Worm (Caenorhabditis elegans) whole organism, L1 larva: ENCODE results near the gene C01G5.9.
A peak's percentile ranks its signal among the peaks of the same experiment; 100 is the strongest.

Source experiments
- C16A3.4 ChIP-seq: fragments of 150-350 bp; optimal IDR thresholded peaks from 2 replicates; lab custom pipeline; 2014; ENCODE audit warnings: missing biosample characterization, missing genetic modification characterization
- F16B12.6 ChIP-seq: fragments of 150-350 bp; optimal IDR thresholded peaks from 2 replicates; lab custom pipeline; 2014; ENCODE audit warnings: missing biosample characterization, missing genetic modification characterization
- Y116A8C.19 ChIP-seq: sonication (generic microtip); optimal IDR thresholded peaks from 2 replicates; lab custom pipeline; 2016; ENCODE audit warnings: missing compliant biosample characterization, missing genetic modification characterization, borderline replicate concordance
- ama-1 ChIP-seq: fragments of 150-350 bp; optimal IDR thresholded peaks from 2 replicates; lab custom pipeline; 2014
- blmp-1 ChIP-seq: fragments of 150-350 bp; optimal IDR thresholded peaks from 2 replicates; lab custom pipeline; 2014; ENCODE audit warnings: missing biosample characterization, missing genetic modification characterization
- dpl-1 ChIP-seq, 3 experiments: fragments of 150-350 bp in 2 of 3; sonication (generic microtip) in 1 of 3; optimal IDR thresholded peaks; 2 replicates each; lab custom pipeline; 2014 to 2017; ENCODE audit warnings: missing biosample characterization in 3 of 3, missing genetic modification characterization in 3 of 3, missing genetic modification reagents in 3 of 3
- efl-1 ChIP-seq, 4 experiments: fragments of 150-350 bp; optimal IDR thresholded peaks in 3 of 4; peaks in 1 of 4; 1 replicate in 1 of 4; 2 replicates in 3 of 4; lab custom pipeline; 2014; ENCODE audit warnings: missing biosample characterization in 2 of 4, missing genetic modification characterization in 2 of 4, missing genetic modification reagents in 2 of 4
- egl-27 ChIP-seq, 2 experiments: fragments of 150-350 bp in 1 of 2; sonication (generic microtip); optimal IDR thresholded peaks; 3 replicates each; lab custom pipeline; 2017 to 2018; ENCODE audit warnings: missing biosample characterization in 2 of 2, missing genetic modification characterization in 2 of 2, missing genetic modification reagents in 2 of 2
- elt-3 ChIP-seq, 6 experiments: fragments of 150-350 bp in 1 of 6; sonication (generic microtip); optimal IDR thresholded peaks; 2 replicates each; lab custom pipeline; 2017 to 2018; ENCODE audit warnings: missing biosample characterization in 6 of 6, missing genetic modification characterization in 6 of 6, inconsistent platforms in 1 of 6
- ets-5 ChIP-seq: fragments of 200-800 bp; sonication (Bioruptor generic); IDR thresholded peaks from 2 replicates; pipeline ENCODE4 v1.3.6; 2022; ENCODE audit warnings: missing genetic modification characterization, missing compliant biosample characterization
- fkh-4 ChIP-seq: sonication (generic microtip); optimal IDR thresholded peaks from 2 replicates; lab custom pipeline; 2016; ENCODE audit warnings: missing compliant biosample characterization, missing genetic modification characterization, borderline replicate concordance
- fkh-8 ChIP-seq: sonication (generic microtip); optimal IDR thresholded peaks from 2 replicates; lab custom pipeline; 2016; ENCODE audit warnings: mild to moderate bottlenecking, missing genetic modification characterization, missing compliant biosample characterization
- hlh-4 ChIP-seq: sonication (generic microtip); optimal IDR thresholded peaks from 2 replicates; lab custom pipeline; 2016; ENCODE audit warnings: mild to moderate bottlenecking, missing genetic modification characterization, missing compliant biosample characterization
- hpl-2 ChIP-seq: fragments of 150-350 bp; optimal IDR thresholded peaks from 2 replicates; lab custom pipeline; 2014; ENCODE audit warnings: missing biosample characterization, missing genetic modification reagents, missing genetic modification characterization
- irx-1 ChIP-seq: sonication (generic microtip); optimal IDR thresholded peaks from 2 replicates; lab custom pipeline; 2016; ENCODE audit warnings: missing genetic modification characterization, missing compliant biosample characterization
- isw-1 ChIP-seq: fragments of 200-800 bp; sonication (Bioruptor generic); IDR thresholded peaks from 2 replicates; pipeline ENCODE4 v1.3.6; 2022; ENCODE audit warnings: missing genetic modification characterization, missing compliant biosample characterization
- jun-1 ChIP-seq: fragments of 150-350 bp; optimal IDR thresholded peaks from 2 replicates; lab custom pipeline; 2014; ENCODE audit warnings: missing biosample characterization, missing genetic modification reagents, missing genetic modification characterization
- lin-13 ChIP-seq: fragments of 150-350 bp; optimal IDR thresholded peaks from 2 replicates; lab custom pipeline; 2014; ENCODE audit warnings: missing biosample characterization, missing genetic modification reagents, missing genetic modification characterization
- lin-14 ChIP-seq: fragments of 200-800 bp; sonication (Bioruptor generic); optimal IDR thresholded peaks from 2 replicates; lab custom pipeline; 2018; ENCODE audit warnings: mild to moderate bottlenecking, missing genetic modification characterization, moderate library complexity, missing compliant biosample characterization
- lin-35 ChIP-seq, 2 experiments: fragments of 150-350 bp; optimal IDR thresholded peaks; 2 replicates each; lab custom pipeline; 2014; ENCODE audit warnings: missing biosample characterization in 2 of 2, missing genetic modification characterization in 2 of 2, missing genetic modification reagents in 2 of 2
- lin-39 ChIP-seq: fragments of 150-350 bp; optimal IDR thresholded peaks from 2 replicates; lab custom pipeline; 2014; ENCODE audit warnings: missing biosample characterization, missing genetic modification reagents, missing genetic modification characterization
- lsy-2 ChIP-seq, 2 experiments: fragments of 150-350 bp; optimal IDR thresholded peaks; 2 replicates each; lab custom pipeline; 2014; ENCODE audit warnings: missing biosample characterization in 2 of 2, missing genetic modification characterization in 2 of 2
- mab-9 ChIP-seq: fragments of 200-800 bp; sonication (Bioruptor generic); IDR thresholded peaks from 2 replicates; pipeline ENCODE4 v1.3.6; 2022; ENCODE audit warnings: missing genetic modification reagents, missing genetic modification characterization, missing compliant biosample characterization
- mdl-1 ChIP-seq, 2 experiments: fragments of 150-350 bp; optimal IDR thresholded peaks; 2 replicates each; lab custom pipeline; 2014 to 2017; ENCODE audit warnings: missing biosample characterization in 2 of 2, missing genetic modification characterization in 2 of 2, inconsistent platforms in 1 of 2
- mef-2 ChIP-seq: fragments of 150-350 bp; optimal IDR thresholded peaks from 2 replicates; lab custom pipeline; 2014; ENCODE audit warnings: missing biosample characterization, missing genetic modification characterization
- mep-1 ChIP-seq: fragments of 150-350 bp; optimal IDR thresholded peaks from 2 replicates; lab custom pipeline; 2014; ENCODE audit warnings: missing biosample characterization, missing genetic modification characterization
- nhr-11 ChIP-seq: fragments of 150-350 bp; optimal IDR thresholded peaks from 2 replicates; lab custom pipeline; 2014; ENCODE audit warnings: missing biosample characterization, missing genetic modification characterization
- nhr-12 ChIP-seq: sonication (generic microtip); optimal IDR thresholded peaks from 2 replicates; lab custom pipeline; 2017; ENCODE audit warnings: missing biosample characterization, missing genetic modification characterization
- nhr-19 ChIP-seq: fragments of 200-800 bp; sonication (Bioruptor generic); conservative IDR thresholded peaks from 2 replicates; pipeline ENCODE4 v1.3.6; 2022; ENCODE audit warnings: missing genetic modification characterization, missing compliant biosample characterization
- nhr-20 ChIP-seq: sonication (generic microtip); optimal IDR thresholded peaks from 2 replicates; lab custom pipeline; 2016; ENCODE audit warnings: mild to moderate bottlenecking, missing genetic modification characterization, missing compliant biosample characterization
- nhr-237 ChIP-seq: fragments of 150-350 bp; optimal IDR thresholded peaks from 2 replicates; lab custom pipeline; 2014; ENCODE audit warnings: missing biosample characterization, missing genetic modification characterization
- nhr-71 ChIP-seq: sonication (generic microtip); optimal IDR thresholded peaks from 2 replicates; lab custom pipeline; 2016; ENCODE audit warnings: mild to moderate bottlenecking, missing genetic modification characterization, moderate library complexity, missing compliant biosample characterization
- nhr-76 ChIP-seq: sonication (generic microtip); optimal IDR thresholded peaks from 2 replicates; lab custom pipeline; 2017; ENCODE audit warnings: missing biosample characterization, missing genetic modification characterization
- nhr-77 ChIP-seq: fragments of 150-350 bp; optimal IDR thresholded peaks from 2 replicates; lab custom pipeline; 2014; ENCODE audit warnings: missing biosample characterization, missing genetic modification characterization
- nhr-85 ChIP-seq: sonication (generic microtip); peaks from one replicate; lab custom pipeline; 2016; ENCODE audit warnings: missing genetic modification characterization, inconsistent platforms, missing compliant biosample characterization
- nhr-90 ChIP-seq: sonication (generic microtip); optimal IDR thresholded peaks from 2 replicates; lab custom pipeline; 2016; ENCODE audit warnings: mild to moderate bottlenecking, missing genetic modification characterization, missing compliant biosample characterization; ENCODE audit not compliant: poor library complexity
- pag-3 ChIP-seq: sonication (generic microtip); optimal IDR thresholded peaks from 2 replicates; lab custom pipeline; 2017; ENCODE audit warnings: missing genetic modification characterization, mild to moderate bottlenecking, missing compliant biosample characterization, antibody characterized with exemption, borderline replicate concordance; ENCODE audit not compliant: insufficient read depth
- pqm-1 ChIP-seq: sonication (generic microtip); optimal IDR thresholded peaks from 3 replicates; lab custom pipeline; 2017; ENCODE audit warnings: missing biosample characterization, missing genetic modification characterization
- rnt-1 ChIP-seq: sonication (generic microtip); optimal IDR thresholded peaks from 2 replicates; lab custom pipeline; 2016; ENCODE audit warnings: mild to moderate bottlenecking, missing genetic modification characterization, moderate library complexity, missing compliant biosample characterization
- skn-1 ChIP-seq: fragments of 150-350 bp; optimal IDR thresholded peaks from 2 replicates; lab custom pipeline; 2014; ENCODE audit warnings: missing biosample characterization, missing genetic modification characterization
- snu-23 ChIP-seq: sonication (generic microtip); optimal IDR thresholded peaks from 2 replicates; lab custom pipeline; 2016; ENCODE audit warnings: missing genetic modification characterization, missing compliant biosample characterization
- sox-4 ChIP-seq: sonication (generic microtip); optimal IDR thresholded peaks from 2 replicates; lab custom pipeline; 2016; ENCODE audit warnings: missing genetic modification characterization, missing compliant biosample characterization
- sptf-1 ChIP-seq: fragments of 150-350 bp; optimal IDR thresholded peaks from 2 replicates; lab custom pipeline; 2014; ENCODE audit warnings: missing biosample characterization, missing genetic modification characterization
- sup-37 ChIP-seq: fragments of 200-800 bp; sonication (Bioruptor generic); optimal IDR thresholded peaks from 2 replicates; lab custom pipeline; 2018; ENCODE audit warnings: mild to moderate bottlenecking, missing genetic modification characterization, missing compliant biosample characterization
- swsn-7 ChIP-seq: sonication (generic microtip); optimal IDR thresholded peaks from 2 replicates; lab custom pipeline; 2016; ENCODE audit warnings: missing genetic modification characterization, missing compliant biosample characterization
- tbx-2 ChIP-seq: sonication (generic microtip); optimal IDR thresholded peaks from 2 replicates; lab custom pipeline; 2016; ENCODE audit warnings: missing genetic modification characterization, missing compliant biosample characterization
- tlp-1 ChIP-seq: fragments of 150-350 bp; optimal IDR thresholded peaks from 2 replicates; lab custom pipeline; 2014; ENCODE audit warnings: missing biosample characterization, missing genetic modification characterization
- unc-130 ChIP-seq: fragments of 150-350 bp; optimal IDR thresholded peaks from 2 replicates; lab custom pipeline; 2017; ENCODE audit warnings: missing biosample characterization, missing genetic modification characterization, inconsistent platforms
- unc-30 ChIP-seq: sonication (generic microtip); optimal IDR thresholded peaks from 2 replicates; lab custom pipeline; 2017; ENCODE audit warnings: missing biosample characterization, missing genetic modification characterization
- unc-86 ChIP-seq: sonication (generic microtip); optimal IDR thresholded peaks from 2 replicates; lab custom pipeline; 2016; ENCODE audit warnings: missing genetic modification characterization, missing compliant biosample characterization
- unc-98 ChIP-seq: fragments of 200-800 bp; sonication (Bioruptor generic); IDR thresholded peaks from 2 replicates; pipeline ENCODE4 v1.3.6; 2022; ENCODE audit warnings: missing genetic modification characterization, missing compliant biosample characterization
- vab-15 ChIP-seq: sonication (generic microtip); optimal IDR thresholded peaks from 2 replicates; lab custom pipeline; 2017; ENCODE audit warnings: missing genotype, mild to moderate bottlenecking, missing genetic modification characterization, missing compliant biosample characterization
- zip-4 ChIP-seq: fragments of 200-800 bp; sonication (Bioruptor generic); optimal IDR thresholded peaks from 2 replicates; lab custom pipeline; 2018; ENCODE audit warnings: mild to moderate bottlenecking, missing genetic modification characterization, moderate library complexity, missing compliant biosample characterization
- ztf-11 ChIP-seq, 2 experiments: sonication (generic microtip); optimal IDR thresholded peaks; 2 replicates each; lab custom pipeline; 2016 to 2017; ENCODE audit warnings: missing genetic modification characterization in 2 of 2, missing biosample characterization in 1 of 2, missing compliant biosample characterization in 1 of 2

Gene C01G5.9

ce11 chrIV:6480978-6481377 lies 38.7 kb upstream of the C01G5.9 start:
- TF ChIP-seq unc-86 (tag; lab: Kevin White, UChicago) (no peak), unc-30 (tag; lab: Kevin White, UChicago) (no peak), hlh-4 (tag; lab: Kevin White, UChicago) (no peak), mep-1 (tag; lab: Kevin White, UChicago) (no peak), sup-37 (GFP tag; lab: Kevin White, UChicago) (no peak), pqm-1 (tag; lab: Kevin White, UChicago) (no peak), egl-27 (tag; optimal IDR thresholded peaks at IDR 0.05; lab: Kevin White, UChicago) (no peak), pag-3 (tag; lab: Kevin White, UChicago) (no peak), fkh-8 (tag; lab: Kevin White, UChicago) (no peak), efl-1 (optimal IDR thresholded peaks at IDR 0.05; lab: Kevin White, UChicago) (peak in 1 of 2 experiments; percentile 21), efl-1 (GFP tag; optimal IDR thresholded peaks at IDR 0.05 in 1 of 2; lab: Kevin White, UChicago) (peak in 1 of 2 experiments; percentile 89), Y116A8C.19 (tag; lab: Kevin White, UChicago) (no peak), ets-5 (GFP tag; lab: Robert Waterston, UW) (no peak), isw-1 (GFP tag; lab: Robert Waterston, UW) (no peak), lin-39 (tag; lab: Kevin White, UChicago) (no peak), unc-98 (GFP tag; lab: Robert Waterston, UW) (no peak), skn-1 (no peak), unc-130 (tag; lab: Kevin White, UChicago) (no peak), zip-4 (no peak), irx-1 (tag; lab: Kevin White, UChicago) (no peak), nhr-77 (tag; lab: Kevin White, UChicago) (peak; percentile 43), fkh-4 (tag; lab: Kevin White, UChicago) (no peak), mdl-1 (tag; optimal IDR thresholded peaks at IDR 0.05; lab: Kevin White, UChicago) (peak in 1 of 2 experiments; percentile 20), nhr-237 (tag; lab: Kevin White, UChicago) (no peak), elt-3 (tag; optimal IDR thresholded peaks at IDR 0.05; lab: Kevin White, UChicago) (peak in 1 of 6 experiments; percentile 25), nhr-12 (tag; lab: Kevin White, UChicago) (no peak), F16B12.6 (no peak), nhr-71 (tag; lab: Kevin White, UChicago) (no peak), C16A3.4 (tag; lab: Kevin White, UChicago) (peak; percentile 37), dpl-1 (GFP tag; optimal IDR thresholded peaks at IDR 0.05; lab: Kevin White, UChicago) (peak in 2 of 3 experiments; percentile 4 to 29), nhr-90 (tag; lab: Kevin White, UChicago) (peak; percentile 49), lin-35 (GFP tag; optimal IDR thresholded peaks at IDR 0.05; lab: Kevin White, UChicago) (peak; percentile 23 to 69), hpl-2 (GFP tag; lab: Kevin White, UChicago) (no peak), tlp-1 (tag; lab: Kevin White, UChicago) (no peak), tbx-2 (tag; lab: Kevin White, UChicago) (no peak), mab-9 (GFP tag; lab: Robert Waterston, UW) (no peak), blmp-1 (tag; lab: Kevin White, UChicago) (no peak), mef-2 (tag; lab: Kevin White, UChicago) (no peak), lin-14 (GFP tag; lab: Kevin White, UChicago) (peak; percentile 29), swsn-7 (tag; lab: Kevin White, UChicago) (peak; percentile 8), nhr-11 (tag; lab: Kevin White, UChicago) (no peak), nhr-20 (tag; lab: Kevin White, UChicago) (peak; percentile 54), nhr-76 (tag; lab: Kevin White, UChicago) (no peak), nhr-85 (tag; lab: Kevin White, UChicago) (peak; percentile 57), nhr-19 (GFP tag; lab: Robert Waterston, UW) (peak; percentile 40), sptf-1 (tag; lab: Kevin White, UChicago) (no peak), snu-23 (GFP tag; lab: Kevin White, UChicago) (peak; percentile 52), ztf-11 (tag; optimal IDR thresholded peaks at IDR 0.05; lab: Kevin White, UChicago) (no peak), lsy-2 (tag; optimal IDR thresholded peaks at IDR 0.05; lab: Kevin White, UChicago) (no peak), jun-1 (no peak), sox-4 (tag; lab: Kevin White, UChicago) (no peak), rnt-1 (tag; lab: Kevin White, UChicago) (peak; percentile 44), lin-13 (no peak), ama-1 (lab: Kevin White, UChicago) (no peak), vab-15 (no peak)
